Worm (Caenorhabditis elegans) whole organism, L3 larva: ENCODE results near the gene K01A12.3.

ENCODE experiments used
- aly-2 ChIP-seq: fragments of 150-350 bp; optimal IDR thresholded peaks from 2 replicates; lab custom pipeline; 2014; ENCODE audit warnings: missing biosample characterization, missing genetic modification characterization
- fkh-10 ChIP-seq: sonication (generic microtip); optimal IDR thresholded peaks from 2 replicates; lab custom pipeline; 2017; ENCODE audit warnings: missing biosample characterization, missing genetic modification reagents, missing genetic modification characterization
- fkh-2 ChIP-seq: fragments of 150-350 bp; optimal IDR thresholded peaks from 2 replicates; lab custom pipeline; 2014; ENCODE audit warnings: missing biosample characterization, missing genetic modification reagents, missing genetic modification characterization
- fos-1 ChIP-seq: fragments of 150-350 bp; optimal IDR thresholded peaks from 2 replicates; lab custom pipeline; 2014; ENCODE audit warnings: missing biosample characterization, missing genetic modification characterization
- jun-1 ChIP-seq: fragments of 150-350 bp; optimal IDR thresholded peaks from 2 replicates; lab custom pipeline; 2014; ENCODE audit warnings: missing biosample characterization, missing genetic modification reagents, missing genetic modification characterization
- pha-4 ChIP-seq: fragments of 150-350 bp; optimal IDR thresholded peaks from 2 replicates; lab custom pipeline; 2014; ENCODE audit warnings: missing biosample characterization, missing genetic modification reagents, missing genetic modification characterization
- ztf-11 ChIP-seq: fragments of 150-350 bp; optimal IDR thresholded peaks from 2 replicates; lab custom pipeline; 2014; ENCODE audit warnings: missing biosample characterization, missing genetic modification characterization

- TF ChIP-seq jun-1 (tag; lab: Kevin White, UChicago) (no peak), ztf-11 (no peak), aly-2 (tag; lab: Kevin White, UChicago) (no peak), fkh-10 (no peak), fkh-2 (no peak), pha-4 (no peak), fos-1 (no peak)
These were observed 42.1 kb downstream of the K01A12.3 start for ce11 chrX:8582767-8583360.
